Worm (Caenorhabditis elegans) whole organism, early embryonic: ENCODE results near the gene ZK697.8.

ENCODE experiments used
- B0310.2 ChIP-seq: sonication (generic microtip); optimal IDR thresholded peaks from 2 replicates; lab custom pipeline; 2016; ENCODE audit warnings: mild to moderate bottlenecking, missing genetic modification characterization, missing compliant biosample characterization
- ama-1 ChIP-seq: fragments of 150-350 bp; optimal IDR thresholded peaks from 2 replicates; lab custom pipeline; 2014
- ceh-13 ChIP-seq: fragments of 200-800 bp; sonication (Bioruptor generic); optimal IDR thresholded peaks from 2 replicates; lab custom pipeline; 2018; ENCODE audit warnings: mild to moderate bottlenecking, missing genetic modification characterization, missing compliant biosample characterization
- ceh-36 ChIP-seq: sonication (generic microtip); optimal IDR thresholded peaks from 2 replicates; lab custom pipeline; 2016; ENCODE audit warnings: missing genetic modification characterization, inconsistent platforms, missing compliant biosample characterization
- tbx-11 ChIP-seq: fragments of 200-800 bp; sonication (Bioruptor generic); IDR thresholded peaks from 2 replicates; pipeline ENCODE4 v1.3.6; 2022; ENCODE audit warnings: missing genetic modification characterization, missing compliant biosample characterization

ce11 chrV:1781922-1782321 is 33.0 kb upstream of the ZK697.8 start, which contains the start of gene F36H9.5:
- no peak for TF ChIP-seq ama-1 (lab: Kevin White, UChicago)
- TF ChIP-seq ceh-36 (tag; lab: Kevin White, UChicago): no peak
- no peak for TF ChIP-seq ceh-13 (GFP tag; lab: Kevin White, UChicago)
- TF ChIP-seq tbx-11 (GFP tag; lab: Robert Waterston, UW): no peak
- no peak for TF ChIP-seq B0310.2 (tag; lab: Kevin White, UChicago)
